Worm (Caenorhabditis elegans) whole organism, L1 larva: ENCODE results near the gene F28F8.7.

ENCODE experiments used
- C04F5.9 ChIP-seq: sonication (generic microtip); optimal IDR thresholded peaks from 2 replicates; lab custom pipeline; 2016; ENCODE audit warnings: missing genetic modification characterization, missing compliant biosample characterization
- C34B4.2 ChIP-seq: sonication (generic microtip); optimal IDR thresholded peaks from 2 replicates; lab custom pipeline; 2017; ENCODE audit warnings: mild to moderate bottlenecking, missing genetic modification characterization, missing compliant biosample characterization
- elt-3 ChIP-seq, 6 experiments: fragments of 150-350 bp in 1 of 6; sonication (generic microtip); optimal IDR thresholded peaks; 2 replicates each; lab custom pipeline; 2017 to 2018; ENCODE audit warnings: missing biosample characterization in 6 of 6, missing genetic modification characterization in 6 of 6, inconsistent platforms in 1 of 6
- ets-5 ChIP-seq: fragments of 200-800 bp; sonication (Bioruptor generic); IDR thresholded peaks from 2 replicates; pipeline ENCODE4 v1.3.6; 2022; ENCODE audit warnings: missing genetic modification characterization, missing compliant biosample characterization
- fkh-10 ChIP-seq: sonication (generic microtip); optimal IDR thresholded peaks from 2 replicates; lab custom pipeline; 2017; ENCODE audit warnings: missing biosample characterization, missing genetic modification reagents, missing genetic modification characterization
- lin-13 ChIP-seq: fragments of 150-350 bp; optimal IDR thresholded peaks from 2 replicates; lab custom pipeline; 2014; ENCODE audit warnings: missing biosample characterization, missing genetic modification reagents, missing genetic modification characterization
- mef-2 ChIP-seq: fragments of 150-350 bp; optimal IDR thresholded peaks from 2 replicates; lab custom pipeline; 2014; ENCODE audit warnings: missing biosample characterization, missing genetic modification characterization
- snpc-4 ChIP-seq: fragments of 150-350 bp; optimal IDR thresholded peaks from 2 replicates; lab custom pipeline; 2014; ENCODE audit warnings: missing biosample characterization, missing genetic modification characterization
- unc-62 ChIP-seq: fragments of 150-350 bp; optimal IDR thresholded peaks from 2 replicates; lab custom pipeline; 2014; ENCODE audit warnings: missing biosample characterization, missing genetic modification reagents, missing genetic modification characterization
- unc-86 ChIP-seq: sonication (generic microtip); optimal IDR thresholded peaks from 2 replicates; lab custom pipeline; 2016; ENCODE audit warnings: missing genetic modification characterization, missing compliant biosample characterization
- ztf-11 ChIP-seq, 2 experiments: sonication (generic microtip); optimal IDR thresholded peaks; 2 replicates each; lab custom pipeline; 2016 to 2017; ENCODE audit warnings: missing genetic modification characterization in 2 of 2, missing biosample characterization in 1 of 2, missing compliant biosample characterization in 1 of 2

- no peak for TF ChIP-seq ztf-11 (tag; optimal IDR thresholded peaks at IDR 0.05; lab: Kevin White, UChicago)
- no peak for TF ChIP-seq elt-3 (tag; optimal IDR thresholded peaks at IDR 0.05; lab: Kevin White, UChicago)
- no peak for TF ChIP-seq unc-86
- TF ChIP-seq mef-2 = no peak
- no peak for TF ChIP-seq lin-13
- TF ChIP-seq fkh-10 (GFP tag; lab: Kevin White, UChicago) = no peak
- no peak for TF ChIP-seq C04F5.9 (tag; lab: Kevin White, UChicago)
- TF ChIP-seq ets-5 (GFP tag; lab: Robert Waterston, UW) = no peak
- no peak for TF ChIP-seq unc-62
- no peak for TF ChIP-seq C34B4.2 (tag; lab: Kevin White, UChicago)
- no peak for TF ChIP-seq snpc-4 (tag; lab: Kevin White, UChicago)
These were observed 31.1 kb upstream of the F28F8.7 start, which contains the start of gene C55A1.1 for ce11 chrV:15621518-15621917.
